Fruit fly (Drosophila melanogaster) whole organism, pupa: ENCODE measurements around the gene gcm.

Experiments used
- CG10348 ChIP-seq: fragments of 200-800 bp; sonication (Bioruptor generic); IDR thresholded peaks from 2 replicates; pipeline ENCODE4 v1.3.6; 2022; ENCODE audit warnings: missing biosample characterization, missing genetic modification characterization
- CG12605 ChIP-seq: fragments of 200-800 bp; sonication (Bioruptor generic); IDR thresholded peaks from 2 replicates; pipeline ENCODE4 v1.3.6; 2022; ENCODE audit warnings: missing biosample characterization, missing genetic modification characterization
- CG32121 ChIP-seq: fragments of 200-800 bp; sonication (Bioruptor generic); IDR thresholded peaks from 2 replicates; pipeline ENCODE4 v1.3.6; 2022; ENCODE audit warnings: missing biosample characterization, missing genetic modification characterization
- CG34367 ChIP-seq: fragments of 200-800 bp; sonication (Bioruptor generic); optimal IDR thresholded peaks from 2 replicates; lab custom pipeline; 2018; ENCODE audit warnings: missing biosample characterization, mild to moderate bottlenecking, missing genetic modification characterization
- CG4496 ChIP-seq: fragments of 200-800 bp; sonication (Bioruptor generic); IDR thresholded peaks from 3 replicates; pipeline ENCODE4 v1.3.6; 2022; ENCODE audit warnings: missing biosample characterization, missing genetic modification characterization
- CG8159 ChIP-seq: fragments of 200-800 bp; sonication (Bioruptor generic); optimal IDR thresholded peaks from 3 replicates; lab custom pipeline; 2018; ENCODE audit warnings: missing biosample characterization, mild to moderate bottlenecking, missing genetic modification characterization, moderate library complexity
- CG8301 ChIP-seq: fragments of 200-800 bp; sonication (Bioruptor generic); optimal IDR thresholded peaks from 2 replicates; lab custom pipeline; 2018; ENCODE audit warnings: missing biosample characterization, mild to moderate bottlenecking, missing genetic modification characterization
- CG9948 ChIP-seq: fragments of 200-800 bp; sonication (Bioruptor generic); optimal IDR thresholded peaks from 2 replicates; lab custom pipeline; 2018; ENCODE audit warnings: missing biosample characterization, mild to moderate bottlenecking, missing genetic modification characterization, moderate library complexity
- EcR ChIP-seq: fragments of 200-800 bp; sonication (Bioruptor generic); optimal IDR thresholded peaks from 3 replicates; lab custom pipeline; 2019; ENCODE audit warnings: missing biosample characterization, missing genetic modification characterization, mild to moderate bottlenecking, moderate library complexity, missing genetic modification reagents
- Ets98B ChIP-seq: fragments of 200-800 bp; sonication (Bioruptor generic); IDR thresholded peaks from 2 replicates; pipeline ENCODE4 v1.3.6; 2022; ENCODE audit warnings: missing biosample characterization, missing genetic modification characterization
- Pif1A ChIP-seq: fragments of 200-800 bp; sonication (Bioruptor generic); optimal IDR thresholded peaks from 3 replicates; lab custom pipeline; 2016; ENCODE audit warnings: missing biosample characterization, missing genetic modification characterization
- Pif1B ChIP-seq: fragments of 200-800 bp; sonication (Bioruptor generic); optimal IDR thresholded peaks from 3 replicates; lab custom pipeline; 2016; ENCODE audit warnings: missing biosample characterization, missing genetic modification characterization
- Snoo ChIP-seq: fragments of 200-800 bp; sonication (Bioruptor generic); optimal IDR thresholded peaks from 3 replicates; lab custom pipeline; 2017; ENCODE audit warnings: missing biosample characterization, mild to moderate bottlenecking, missing genetic modification characterization, inconsistent platforms
- rn ChIP-seq: fragments of 200-800 bp; sonication (Bioruptor generic); IDR thresholded peaks from 2 replicates; pipeline ENCODE4 v1.3.6; 2022; ENCODE audit warnings: missing biosample characterization, missing genetic modification characterization

- TF ChIP-seq CG34367 (no peak), Pif1B (GFP tag; lab: Kevin White, UChicago) (no peak), CG9948 (tag; lab: Kevin White, UChicago) (no peak), Pif1A (no peak), CG32121 (no peak), CG10348 (no peak), CG12605 (GFP tag; lab: Robert Waterston, UW) (no peak), Snoo (tag; lab: Kevin White, UChicago) (no peak), CG8159 (tag; lab: Kevin White, UChicago) (no peak), CG4496 (no peak), CG8301 (tag; lab: Kevin White, UChicago) (peak; percentile 6), Ets98B (GFP tag; lab: Robert Waterston, UW) (no peak), EcR (no peak), rn (GFP tag; lab: Robert Waterston, UW) (no peak)
Observed at dm6 chr2L:9529858-9530378, 51.6 kb downstream of the gcm start.
